Worm (Caenorhabditis elegans): ENCODE data around the gene nhr-189.

Gene nhr-189

ce11 chrV:3831616-3832015 lies 28.4 kb downstream of the nhr-189 start, which contains the start of gene H10D18.5:
Gene H10D18.5 (minus strand): TSS chrV:3831716.
- no peak for TF ChIP-seq ref-1 (GFP tag; conservative IDR thresholded peaks at IDR 0.05)
- TF ChIP-seq T22C8.4 (GFP tag; IDR thresholded peaks at IDR 0.05), result no peak
- TF ChIP-seq flt-1 (GFP tag; IDR thresholded peaks at IDR 0.05), result no peak
- no peak for TF ChIP-seq tab-1 (GFP tag; IDR thresholded peaks at IDR 0.05)
- no peak for TF ChIP-seq med-1 (GFP tag; optimal IDR thresholded peaks at IDR 0.05; ENCODE audit: insufficient read depth)
- TF ChIP-seq cog-1 (tag; optimal IDR thresholded peaks at IDR 0.05), result no peak
- no peak for TF ChIP-seq ztf-29 (GFP tag; IDR thresholded peaks at IDR 0.05)
- TF ChIP-seq ztf-23 (GFP tag; IDR thresholded peaks at IDR 0.05), result no peak
- no peak for TF ChIP-seq klf-2 (GFP tag; conservative IDR thresholded peaks at IDR 0.05)

DNA sequence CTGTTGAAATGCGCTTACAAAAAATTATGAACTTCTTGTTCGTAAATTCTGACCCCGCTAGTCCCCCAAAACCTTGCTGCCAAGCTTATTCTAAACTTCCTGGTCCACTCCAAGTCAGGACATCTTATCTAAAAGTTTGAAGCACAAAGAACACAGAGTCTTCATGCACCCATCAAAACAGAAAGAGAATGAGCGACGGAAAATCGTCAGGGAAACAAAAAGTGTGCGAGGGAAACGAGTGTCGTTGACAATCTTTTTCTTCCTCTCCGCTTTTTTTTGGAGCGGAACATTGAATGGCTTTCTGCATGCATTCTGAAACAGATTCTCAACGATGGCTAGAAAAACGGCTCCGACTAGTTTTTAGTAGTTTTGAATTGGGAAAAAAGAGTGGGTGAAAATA lies 34.9 kb downstream of the nhr-189 start:
- no peak for TF ChIP-seq ztf-29 (GFP tag; IDR thresholded peaks at IDR 0.05)
- TF ChIP-seq T22C8.4 (GFP tag; IDR thresholded peaks at IDR 0.05), result no peak
- no peak for TF ChIP-seq cog-1 (tag; optimal IDR thresholded peaks at IDR 0.05)
- TF ChIP-seq ref-1 (GFP tag; conservative IDR thresholded peaks at IDR 0.05), result no peak

DNA sequence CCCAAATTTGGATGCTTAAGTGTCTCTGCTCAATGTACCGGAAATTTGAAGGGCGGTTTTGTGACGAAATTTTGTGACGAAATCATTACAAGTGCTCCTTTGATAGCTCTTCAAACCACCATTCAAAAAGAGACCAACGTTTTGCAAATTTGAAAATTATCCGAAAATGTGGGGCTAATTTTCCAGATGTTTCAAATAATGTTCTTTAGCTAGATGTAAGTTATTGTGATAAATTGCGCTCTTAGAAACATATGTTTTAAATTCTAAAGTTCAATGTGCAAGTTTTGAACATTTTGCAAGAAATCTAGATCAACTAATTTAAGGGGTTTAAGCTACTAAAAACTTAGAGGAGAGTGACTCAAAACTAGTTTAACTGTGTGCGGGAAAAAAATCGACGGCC lies 39.2 kb downstream of the nhr-189 start:
- TF ChIP-seq med-1 (GFP tag; optimal IDR thresholded peaks at IDR 0.05; ENCODE audit: insufficient read depth) (no peak), klf-2 (GFP tag; conservative IDR thresholded peaks at IDR 0.05) (no peak), cog-1 (tag; optimal IDR thresholded peaks at IDR 0.05) (no peak), T22C8.4 (GFP tag; IDR thresholded peaks at IDR 0.05) (no peak), ref-1 (GFP tag; conservative IDR thresholded peaks at IDR 0.05) (no peak), ztf-29 (GFP tag; IDR thresholded peaks at IDR 0.05) (no peak), flt-1 (GFP tag; IDR thresholded peaks at IDR 0.05) (no peak), ztf-23 (GFP tag; IDR thresholded peaks at IDR 0.05) (no peak), tab-1 (GFP tag; IDR thresholded peaks at IDR 0.05) (no peak)

- TF ChIP-seq flt-1 (GFP tag; IDR thresholded peaks at IDR 0.05) (no peak), med-1 (GFP tag; optimal IDR thresholded peaks at IDR 0.05; ENCODE audit: insufficient read depth) (no peak), ztf-23 (GFP tag; IDR thresholded peaks at IDR 0.05) (no peak), tab-1 (GFP tag; IDR thresholded peaks at IDR 0.05) (no peak), ztf-29 (GFP tag; IDR thresholded peaks at IDR 0.05) (no peak), T22C8.4 (GFP tag; IDR thresholded peaks at IDR 0.05) (no peak), ref-1 (GFP tag; conservative IDR thresholded peaks at IDR 0.05) (no peak), klf-2 (GFP tag; conservative IDR thresholded peaks at IDR 0.05) (no peak), cog-1 (tag; optimal IDR thresholded peaks at IDR 0.05) (no peak)
These were observed 45.1 kb downstream of the nhr-189 start, which contains the start of gene H10D18.1 for ce11 chrV:3814938-3815337. Gene H10D18.1 (plus strand): TSS chrV:3815214.

ce11 chrV:3814009-3814408 lies 46.0 kb downstream of the nhr-189 start:
- TF ChIP-seq med-1 (GFP tag; optimal IDR thresholded peaks at IDR 0.05; ENCODE audit: insufficient read depth), result no peak
- no peak for TF ChIP-seq ztf-23 (GFP tag; IDR thresholded peaks at IDR 0.05)
- TF ChIP-seq ztf-29 (GFP tag; IDR thresholded peaks at IDR 0.05), result no peak
- TF ChIP-seq klf-2 (GFP tag; conservative IDR thresholded peaks at IDR 0.05), result no peak
- TF ChIP-seq tab-1 (GFP tag; IDR thresholded peaks at IDR 0.05), result no peak

DNA sequence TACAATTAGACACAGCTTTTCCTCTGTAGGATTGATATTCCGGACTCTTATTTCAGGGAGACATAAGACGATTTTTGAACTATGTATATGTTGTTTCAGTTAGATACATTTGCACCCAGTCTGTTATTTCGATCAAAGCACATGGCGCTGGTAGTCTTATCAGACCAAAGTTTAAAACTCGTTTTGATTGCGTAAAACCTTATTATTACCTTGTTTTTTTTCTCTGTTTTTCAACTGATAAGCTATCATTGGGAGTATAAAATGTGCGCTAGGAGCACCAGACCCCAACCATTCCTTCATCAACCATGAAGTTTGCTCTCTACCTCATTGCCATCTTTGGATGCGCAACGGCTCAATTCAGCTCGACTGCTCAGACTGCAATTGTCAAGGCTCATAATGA lies 47.8 kb downstream of the nhr-189 start, which contains the start of gene scl-12:
TSS of gene scl-12 (plus strand) at position 301 of the 400 bp plus-strand sequence.
- no peak for TF ChIP-seq med-1 (GFP tag; optimal IDR thresholded peaks at IDR 0.05; ENCODE audit: insufficient read depth)
- no peak for TF ChIP-seq T22C8.4 (GFP tag; IDR thresholded peaks at IDR 0.05)
- TF ChIP-seq cog-1 (tag; optimal IDR thresholded peaks at IDR 0.05), result no peak
- no peak for TF ChIP-seq klf-2 (GFP tag; conservative IDR thresholded peaks at IDR 0.05)
- TF ChIP-seq ztf-23 (GFP tag; IDR thresholded peaks at IDR 0.05), result no peak
- TF ChIP-seq tab-1 (GFP tag; IDR thresholded peaks at IDR 0.05), result no peak
- TF ChIP-seq flt-1 (GFP tag; IDR thresholded peaks at IDR 0.05), result no peak
- no peak for TF ChIP-seq ztf-29 (GFP tag; IDR thresholded peaks at IDR 0.05)
- TF ChIP-seq ref-1 (GFP tag; conservative IDR thresholded peaks at IDR 0.05), result no peak

- no peak for TF ChIP-seq klf-2 (GFP tag; conservative IDR thresholded peaks at IDR 0.05)
- no peak for TF ChIP-seq T22C8.4 (GFP tag; IDR thresholded peaks at IDR 0.05)
- no peak for TF ChIP-seq med-1 (GFP tag; optimal IDR thresholded peaks at IDR 0.05; ENCODE audit: insufficient read depth)
- no peak for TF ChIP-seq ref-1 (GFP tag; conservative IDR thresholded peaks at IDR 0.05)
- TF ChIP-seq flt-1 (GFP tag; IDR thresholded peaks at IDR 0.05), result no peak
- TF ChIP-seq cog-1 (tag; optimal IDR thresholded peaks at IDR 0.05), result no peak
- no peak for TF ChIP-seq tab-1 (GFP tag; IDR thresholded peaks at IDR 0.05)
- no peak for TF ChIP-seq ztf-23 (GFP tag; IDR thresholded peaks at IDR 0.05)
- no peak for TF ChIP-seq ztf-29 (GFP tag; IDR thresholded peaks at IDR 0.05)
These were observed 48.5 kb downstream of the nhr-189 start, which contains the start of gene scl-13 for ce11 chrV:3811541-3811940. Gene scl-13 (minus strand): TSS chrV:3811641.

ce11 chrV:3810035-3810434 lies 50.0 kb downstream of the nhr-189 start:
- no peak for TF ChIP-seq ref-1 (GFP tag; conservative IDR thresholded peaks at IDR 0.05)
- no peak for TF ChIP-seq flt-1 (GFP tag; IDR thresholded peaks at IDR 0.05)
- TF ChIP-seq ztf-29 (GFP tag; IDR thresholded peaks at IDR 0.05), result no peak
- no peak for TF ChIP-seq T22C8.4 (GFP tag; IDR thresholded peaks at IDR 0.05)
- TF ChIP-seq med-1 (GFP tag; optimal IDR thresholded peaks at IDR 0.05; ENCODE audit: insufficient read depth), result no peak
- TF ChIP-seq klf-2 (GFP tag; conservative IDR thresholded peaks at IDR 0.05), result no peak
- no peak for TF ChIP-seq tab-1 (GFP tag; IDR thresholded peaks at IDR 0.05)
- no peak for TF ChIP-seq cog-1 (tag; optimal IDR thresholded peaks at IDR 0.05)
- TF ChIP-seq ztf-23 (GFP tag; IDR thresholded peaks at IDR 0.05), result no peak

All from whole organism, midembryonic.